Worm (Caenorhabditis elegans) whole organism, mixed stage, embryonic: ENCODE measurements around the gene cpr-9.

Experiments used
- blmp-1 ChIP-seq: fragments of 150-350 bp; optimal IDR thresholded peaks from 2 replicates; lab custom pipeline; 2014; ENCODE audit warnings: missing biosample characterization, missing genetic modification characterization
- ceh-83 ChIP-seq: fragments of 200-800 bp; sonication (Bioruptor generic); optimal IDR thresholded peaks from 2 replicates; lab custom pipeline; 2018; ENCODE audit warnings: mild to moderate bottlenecking, missing genetic modification characterization, missing compliant biosample characterization
- ces-1 ChIP-seq: fragments of 150-350 bp; optimal IDR thresholded peaks from 2 replicates; lab custom pipeline; 2014; ENCODE audit warnings: missing biosample characterization, missing genetic modification reagents, missing genetic modification characterization
- lsy-2 ChIP-seq: fragments of 150-350 bp; optimal IDR thresholded peaks from 2 replicates; lab custom pipeline; 2014; ENCODE audit warnings: missing biosample characterization, missing genetic modification characterization
- mep-1 ChIP-seq: fragments of 150-350 bp; optimal IDR thresholded peaks from 2 replicates; lab custom pipeline; 2017; ENCODE audit warnings: missing biosample characterization, missing genetic modification reagents, missing genetic modification characterization, inconsistent platforms
- nhr-76 ChIP-seq: sonication (generic microtip); optimal IDR thresholded peaks from 2 replicates; lab custom pipeline; 2017; ENCODE audit warnings: missing biosample characterization, missing genetic modification characterization
- pha-4 ChIP-seq: fragments of 150-350 bp; optimal IDR thresholded peaks from 2 replicates; lab custom pipeline; 2018; ENCODE audit warnings: missing biosample characterization, missing genetic modification reagents, missing genetic modification characterization
- snpc-4 ChIP-seq: fragments of 150-350 bp; optimal IDR thresholded peaks from 2 replicates; lab custom pipeline; 2014; ENCODE audit warnings: missing biosample characterization, missing genetic modification characterization
- unc-120 ChIP-seq: sonication (generic microtip); optimal IDR thresholded peaks from 2 replicates; lab custom pipeline; 2017; ENCODE audit warnings: missing genetic modification characterization, missing compliant biosample characterization; ENCODE audit not compliant: poor library complexity, severe bottlenecking
- unc-39 ChIP-seq: fragments of 150-350 bp; optimal IDR thresholded peaks from 2 replicates; lab custom pipeline; 2014; ENCODE audit warnings: missing biosample characterization, missing genetic modification characterization
- unc-62 ChIP-seq: fragments of 150-350 bp; optimal IDR thresholded peaks from 2 replicates; lab custom pipeline; 2014; ENCODE audit warnings: missing biosample characterization, missing genetic modification reagents, missing genetic modification characterization
- zip-8 ChIP-seq: fragments of 150-350 bp; optimal IDR thresholded peaks from 2 replicates; lab custom pipeline; 2014; ENCODE audit warnings: missing biosample characterization, missing genetic modification characterization
- ztf-11 ChIP-seq: fragments of 150-350 bp; optimal IDR thresholded peaks from 2 replicates; lab custom pipeline; 2014; ENCODE audit warnings: missing biosample characterization, missing genetic modification characterization

DNA sequence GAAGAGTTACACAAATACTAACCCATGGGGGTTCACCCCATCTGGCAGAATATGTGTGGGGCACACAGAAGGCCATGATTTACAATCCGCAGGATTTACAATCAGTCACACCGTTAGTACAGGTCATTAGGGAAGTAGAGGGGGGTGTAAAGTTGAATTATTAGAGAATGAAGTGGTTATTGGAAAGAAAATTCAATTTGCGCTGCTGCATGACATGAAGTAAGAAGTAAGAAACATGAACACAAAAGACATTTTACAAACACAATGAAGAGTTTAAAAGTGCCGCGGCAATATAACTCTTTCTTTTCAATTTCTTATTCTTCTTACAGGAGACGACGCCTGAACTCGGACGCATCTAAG lies 42.0 kb upstream of the cpr-9 start:
- TF ChIP-seq snpc-4 (tag; lab: Kevin White, UChicago) (no peak), ztf-11 (tag; lab: Kevin White, UChicago) (no peak), blmp-1 (tag; lab: Kevin White, UChicago) (no peak), zip-8 (tag; lab: Kevin White, UChicago) (no peak), unc-62 (peak; percentile 36), mep-1 (no peak), unc-39 (tag; lab: Kevin White, UChicago) (no peak), pha-4 (tag; lab: Kevin White, UChicago) (no peak), nhr-76 (tag; lab: Kevin White, UChicago) (no peak), lsy-2 (no peak), unc-120 (tag; lab: Kevin White, UChicago) (no peak), ceh-83 (GFP tag; lab: Kevin White, UChicago) (no peak), ces-1 (peak; percentile 59)
